Fruit fly (Drosophila melanogaster): ENCODE measurements around the gene tal-2A.

DNA sequence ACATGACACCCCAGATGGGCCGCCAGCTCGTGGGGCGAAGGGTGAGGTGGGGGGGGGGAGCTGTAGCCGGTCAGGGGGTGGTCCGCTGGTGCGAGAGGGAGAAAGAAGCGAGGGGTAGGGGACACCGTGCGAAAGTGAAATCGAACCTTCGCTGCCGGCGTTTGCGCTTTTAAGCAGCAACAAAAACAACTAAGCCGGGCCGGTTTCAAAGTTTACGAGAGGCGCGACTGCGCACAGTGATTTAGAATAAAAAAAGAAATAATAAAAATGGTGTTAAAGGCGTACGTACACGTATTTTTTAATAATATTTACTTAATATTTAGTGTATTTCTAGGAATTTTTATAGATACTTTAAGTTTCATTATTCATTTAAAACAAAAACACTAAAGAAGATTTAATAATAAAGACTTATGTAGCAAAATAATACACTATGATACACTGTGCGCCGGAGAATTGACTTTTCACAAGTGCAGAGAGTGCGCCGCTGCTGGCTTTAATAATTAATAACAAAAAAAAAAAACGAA, 18.7 kb downstream of the tal-2A start:
- peak; percentile 55 for TF ChIP-seq CG16779 (tag; optimal IDR thresholded peaks at IDR 0.05)
- TF ChIP-seq fd59A (GFP tag; optimal IDR thresholded peaks at IDR 0.05) = no peak
- no peak for TF ChIP-seq fkh (GFP tag; optimal IDR thresholded peaks at IDR 0.05)
- peak; percentile 79 for TF ChIP-seq esn (GFP tag; optimal IDR thresholded peaks at IDR 0.05)
